Worm (Caenorhabditis elegans): ENCODE measurements around the gene exl-1.

DNA sequence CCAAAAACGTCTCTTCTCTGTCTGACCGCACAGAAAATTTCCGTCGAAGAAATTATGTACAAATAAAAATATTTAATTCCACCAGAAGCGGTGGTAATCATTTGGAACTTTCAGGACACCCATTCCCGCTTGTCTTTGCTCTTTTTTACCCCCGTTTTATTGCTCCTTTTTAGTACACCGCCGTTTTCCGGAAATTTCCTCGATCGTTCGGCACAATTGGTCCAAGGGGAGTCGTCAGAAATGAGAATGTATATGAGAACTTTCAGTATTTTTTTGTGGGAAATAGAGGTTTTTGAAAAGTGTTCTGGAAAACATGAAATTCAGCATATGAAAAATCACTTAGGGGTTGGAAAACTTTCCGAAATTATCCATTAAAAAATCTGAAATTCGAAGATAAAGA, 32.5 kb downstream of the exl-1 start:
- TF ChIP-seq lin-15B (tag; optimal IDR thresholded peaks at IDR 0.05) (no peak), unc-62 (GFP tag; optimal IDR thresholded peaks at IDR 0.05) (no peak), fos-1 (tag; optimal IDR thresholded peaks at IDR 0.05) (no peak), snu-23 (GFP tag; optimal IDR thresholded peaks at IDR 0.05) (no peak), C04F5.9 (tag; optimal IDR thresholded peaks at IDR 0.05) (no peak), elt-3 (tag; optimal IDR thresholded peaks at IDR 0.05) (no peak), rnt-1 (tag; optimal IDR thresholded peaks at IDR 0.05) (no peak), jun-1 (tag; optimal IDR thresholded peaks at IDR 0.05) (no peak), mep-1 (tag; optimal IDR thresholded peaks at IDR 0.05) (no peak), ama-1 (optimal IDR thresholded peaks at IDR 0.05) (no peak), dpl-1 (GFP tag; optimal IDR thresholded peaks at IDR 0.05) (no peak), ztf-4 (tag; optimal IDR thresholded peaks at IDR 0.05) (no peak), egl-27 (tag; optimal IDR thresholded peaks at IDR 0.05) (no peak), lsy-2 (tag; optimal IDR thresholded peaks at IDR 0.05) (no peak)

All from whole organism, L1 larva.